Worm (Caenorhabditis elegans) whole organism, L4 larva: ENCODE results near the gene T05A8.6.

Experiments used
- D1046.2 ChIP-seq: fragments of 200-800 bp; sonication (Bioruptor generic); IDR thresholded peaks from 2 replicates; pipeline ENCODE4 v1.3.6; 2022; ENCODE audit warnings: missing genetic modification characterization, missing compliant biosample characterization
- F44E2.7 ChIP-seq: fragments of 200-800 bp; sonication (Bioruptor generic); IDR thresholded peaks from 2 replicates; pipeline ENCODE4 v2.1.2; 2022; ENCODE audit warnings: missing genetic modification characterization, missing compliant biosample characterization
- T26A8.4 ChIP-seq: fragments of 200-800 bp; sonication (Bioruptor generic); IDR thresholded peaks from 2 replicates; pipeline ENCODE4 v1.3.6; 2022; ENCODE audit warnings: missing genetic modification characterization, missing compliant biosample characterization
- Y48G9A.11 ChIP-seq: fragments of 200-800 bp; sonication (Bioruptor generic); IDR thresholded peaks from 2 replicates; pipeline ENCODE4 v1.3.6; 2022; ENCODE audit warnings: missing genetic modification reagents, missing genetic modification characterization, missing compliant biosample characterization
- Y75B8A.6 ChIP-seq: fragments of 200-800 bp; sonication (Bioruptor generic); IDR thresholded peaks from 2 replicates; pipeline ENCODE4 v1.3.6; 2022; ENCODE audit warnings: missing genetic modification reagents, missing genetic modification characterization, missing compliant biosample characterization
- ZK337.2 ChIP-seq: fragments of 200-800 bp; sonication (Bioruptor generic); IDR thresholded peaks from 2 replicates; pipeline ENCODE4 v1.3.6; 2022; ENCODE audit warnings: missing genetic modification reagents, missing genetic modification characterization, missing compliant biosample characterization
- aha-1 ChIP-seq: fragments of 150-350 bp; peaks from one replicate; lab custom pipeline; 2014; ENCODE audit warnings: missing biosample characterization, missing genetic modification characterization
- arid-1 ChIP-seq: fragments of 200-800 bp; sonication (Bioruptor generic); conservative IDR thresholded peaks from 2 replicates; pipeline ENCODE4 v1.3.6; 2022; ENCODE audit warnings: missing genetic modification reagents, missing genetic modification characterization, missing compliant biosample characterization
- ces-1 ChIP-seq: fragments of 150-350 bp; sonication (generic microtip); optimal IDR thresholded peaks from 4 replicates; lab custom pipeline; 2014; ENCODE audit warnings: missing biosample characterization, missing genetic modification reagents, missing genetic modification characterization
- daf-16 ChIP-seq, 3 experiments: sonication (generic microtip); optimal IDR thresholded peaks; 2 replicates each; lab custom pipeline; 2016 to 2017; ENCODE audit warnings: missing genetic modification characterization in 3 of 3, missing genetic modification reagents in 3 of 3, mild to moderate bottlenecking in 2 of 3, missing compliant biosample characterization in 2 of 3, missing biosample characterization in 1 of 3, moderate library complexity in 1 of 3
- daf-8 ChIP-seq: fragments of 200-800 bp; sonication (Bioruptor generic); IDR thresholded peaks from 2 replicates; pipeline ENCODE4 v1.3.6; 2022; ENCODE audit warnings: missing genetic modification characterization, missing compliant biosample characterization
- dmd-6 ChIP-seq: fragments of 200-800 bp; sonication (Bioruptor generic); IDR thresholded peaks from 2 replicates; pipeline ENCODE4 v1.3.6; 2022; ENCODE audit warnings: missing genetic modification reagents, missing genetic modification characterization, missing compliant biosample characterization
- fkh-10 ChIP-seq: fragments of 150-350 bp; optimal IDR thresholded peaks from 2 replicates; lab custom pipeline; 2014; ENCODE audit warnings: missing biosample characterization, missing genetic modification reagents, missing genetic modification characterization
- hlh-30 ChIP-seq: sonication (generic microtip); optimal IDR thresholded peaks from 2 replicates; lab custom pipeline; 2017; ENCODE audit warnings: antibody characterized with exemption, mild to moderate bottlenecking, missing genetic modification characterization, missing compliant biosample characterization; ENCODE audit not compliant: insufficient read depth
- lin-13 ChIP-seq: fragments of 150-350 bp; optimal IDR thresholded peaks from 2 replicates; lab custom pipeline; 2014; ENCODE audit warnings: missing biosample characterization, missing genetic modification reagents, missing genetic modification characterization
- lin-29 ChIP-seq: fragments of 200-800 bp; sonication (Bioruptor generic); IDR thresholded peaks from 2 replicates; pipeline ENCODE4 v1.3.6; 2022; ENCODE audit warnings: missing genetic modification reagents, missing genetic modification characterization, missing compliant biosample characterization
- lin-38 ChIP-seq: fragments of 200-800 bp; sonication (Bioruptor generic); IDR thresholded peaks from 2 replicates; pipeline ENCODE4 v1.3.6; 2022; ENCODE audit warnings: missing genetic modification reagents, missing genetic modification characterization, missing compliant biosample characterization
- lin-39 ChIP-seq: fragments of 150-350 bp; optimal IDR thresholded peaks from 2 replicates; lab custom pipeline; 2014; ENCODE audit warnings: missing biosample characterization, missing genetic modification reagents, missing genetic modification characterization
- lir-3 ChIP-seq: sonication (generic microtip); optimal IDR thresholded peaks from 2 replicates; lab custom pipeline; 2016; ENCODE audit warnings: mild to moderate bottlenecking, missing genetic modification characterization, missing compliant biosample characterization
- lsy-2 ChIP-seq, 2 experiments: fragments of 150-350 bp in 1 of 2; sonication (generic microtip) in 1 of 2; optimal IDR thresholded peaks; 2 replicates each; lab custom pipeline; 2014 to 2017; ENCODE audit warnings: missing biosample characterization in 2 of 2, missing genetic modification characterization in 2 of 2
- madf-9 ChIP-seq: fragments of 200-800 bp; sonication (Bioruptor generic); conservative IDR thresholded peaks from 2 replicates; pipeline ENCODE4 v1.3.6; 2022; ENCODE audit warnings: missing genetic modification reagents, missing genetic modification characterization, missing compliant biosample characterization
- mdt-29 ChIP-seq: fragments of 200-800 bp; sonication (Bioruptor generic); IDR thresholded peaks from 2 replicates; pipeline ENCODE4 v1.3.6; 2022; ENCODE audit warnings: missing genetic modification reagents, missing genetic modification characterization, missing compliant biosample characterization
- mxl-3 ChIP-seq: fragments of 200-800 bp; sonication (Bioruptor generic); optimal IDR thresholded peaks from 2 replicates; lab custom pipeline; 2018; ENCODE audit warnings: mild to moderate bottlenecking, missing genetic modification characterization, missing compliant biosample characterization
- nhr-10 ChIP-seq: fragments of 150-350 bp; optimal IDR thresholded peaks from 2 replicates; lab custom pipeline; 2014; ENCODE audit warnings: missing biosample characterization, missing genetic modification characterization
- nhr-102 ChIP-seq: sonication (generic microtip); optimal IDR thresholded peaks from 2 replicates; lab custom pipeline; 2016; ENCODE audit warnings: mild to moderate bottlenecking, missing genetic modification characterization, moderate library complexity, missing compliant biosample characterization
- nhr-11 ChIP-seq: fragments of 150-350 bp; optimal IDR thresholded peaks from 2 replicates; lab custom pipeline; 2014; ENCODE audit warnings: missing biosample characterization, missing genetic modification characterization
- nhr-111 ChIP-seq: fragments of 200-800 bp; sonication (Bioruptor generic); optimal IDR thresholded peaks from 2 replicates; lab custom pipeline; 2018; ENCODE audit warnings: mild to moderate bottlenecking, missing genetic modification characterization, missing compliant biosample characterization
- nhr-25 ChIP-seq: sonication (generic microtip); optimal IDR thresholded peaks from 2 replicates; lab custom pipeline; 2017; ENCODE audit warnings: missing genetic modification characterization, mild to moderate bottlenecking, missing compliant biosample characterization, antibody characterized with exemption, moderate library complexity, borderline replicate concordance; ENCODE audit not compliant: insufficient read depth
- nhr-28 ChIP-seq: fragments of 150-350 bp; optimal IDR thresholded peaks from 2 replicates; lab custom pipeline; 2014; ENCODE audit warnings: missing biosample characterization, missing genetic modification characterization
- nhr-42 ChIP-seq: fragments of 200-800 bp; sonication (Bioruptor generic); IDR thresholded peaks from 2 replicates; pipeline ENCODE4 v1.3.6; 2022; ENCODE audit warnings: missing genetic modification characterization, missing compliant biosample characterization
- nhr-48 ChIP-seq: sonication (generic microtip); optimal IDR thresholded peaks from 2 replicates; lab custom pipeline; 2016; ENCODE audit warnings: mild to moderate bottlenecking, missing genetic modification characterization, missing compliant biosample characterization
- nhr-6 ChIP-seq: fragments of 150-350 bp; optimal IDR thresholded peaks from 2 replicates; lab custom pipeline; 2014; ENCODE audit warnings: missing biosample characterization, missing genetic modification characterization
- nhr-76 ChIP-seq: fragments of 150-350 bp; optimal IDR thresholded peaks from 2 replicates; lab custom pipeline; 2014; ENCODE audit warnings: missing biosample characterization, missing genetic modification characterization
- pqm-1 ChIP-seq: sonication (generic microtip); optimal IDR thresholded peaks from 2 replicates; lab custom pipeline; 2017; ENCODE audit warnings: missing biosample characterization, missing genetic modification characterization
- rbr-2 ChIP-seq: sonication (generic microtip); optimal IDR thresholded peaks from 2 replicates; lab custom pipeline; 2016; ENCODE audit warnings: missing genotype, missing genetic modification characterization, missing compliant biosample characterization
- saeg-2 ChIP-seq: fragments of 200-800 bp; sonication (Bioruptor generic); IDR thresholded peaks from 2 replicates; pipeline ENCODE4 v1.3.6; 2022; ENCODE audit warnings: missing genetic modification reagents, missing genetic modification characterization, missing compliant biosample characterization
- set-16 ChIP-seq: fragments of 200-800 bp; sonication (Bioruptor generic); IDR thresholded peaks from 2 replicates; pipeline ENCODE4 v1.3.6; 2022; ENCODE audit warnings: missing genetic modification reagents, missing genetic modification characterization, missing compliant biosample characterization
- skn-1 ChIP-seq: fragments of 150-350 bp; optimal IDR thresholded peaks from 2 replicates; lab custom pipeline; 2014; ENCODE audit warnings: missing biosample characterization, missing genetic modification characterization
- snpc-4 ChIP-seq: fragments of 150-350 bp; optimal IDR thresholded peaks from 2 replicates; lab custom pipeline; 2014; ENCODE audit warnings: missing biosample characterization, missing genetic modification characterization
- spr-1 ChIP-seq: sonication (generic microtip); optimal IDR thresholded peaks from 2 replicates; lab custom pipeline; 2016; ENCODE audit warnings: mild to moderate bottlenecking, missing genetic modification characterization, missing compliant biosample characterization
- tra-1 ChIP-seq: fragments of 200-800 bp; sonication (Bioruptor generic); IDR thresholded peaks from 2 replicates; pipeline ENCODE4 v1.3.6; 2022; ENCODE audit warnings: missing genetic modification reagents, missing genetic modification characterization, missing compliant biosample characterization
- unc-62 ChIP-seq, 3 experiments: fragments of 150-350 bp in 1 of 3; sonication (generic microtip); optimal IDR thresholded peaks in 2 of 3; peaks in 1 of 3; 1 replicate in 1 of 3; 2 replicates in 2 of 3; lab custom pipeline; 2014 to 2017; ENCODE audit warnings: missing biosample characterization in 3 of 3, missing genetic modification characterization in 3 of 3, missing genetic modification reagents in 3 of 3, missing genotype in 1 of 3
- vab-7 ChIP-seq: fragments of 200-800 bp; sonication (Bioruptor generic); IDR thresholded peaks from 2 replicates; pipeline ENCODE4 v1.3.6; 2022; ENCODE audit warnings: missing genetic modification reagents, missing genetic modification characterization, missing compliant biosample characterization
- zag-1 ChIP-seq: fragments of 150-350 bp; optimal IDR thresholded peaks from 2 replicates; lab custom pipeline; 2014; ENCODE audit warnings: missing biosample characterization, missing genetic modification characterization
- zfp-2 ChIP-seq: sonication (generic microtip); optimal IDR thresholded peaks from 2 replicates; lab custom pipeline; 2016; ENCODE audit warnings: mild to moderate bottlenecking, missing genetic modification characterization, missing compliant biosample characterization
- zip-11 ChIP-seq: fragments of 200-800 bp; sonication (Bioruptor generic); IDR thresholded peaks from 2 replicates; pipeline ENCODE4 v1.3.6; 2022; ENCODE audit warnings: missing genetic modification characterization, missing compliant biosample characterization
- ztf-7 ChIP-seq: fragments of 150-350 bp; optimal IDR thresholded peaks from 2 replicates; lab custom pipeline; 2014; ENCODE audit warnings: missing biosample characterization, missing genetic modification characterization

T05A8.6 gene

ce11 chrII:2752536-2752935 is 13.0 kb upstream of the T05A8.6 start, which contains the start of gene F29A7.6 (continued):
- TF ChIP-seq nhr-11 (peak; percentile 10), arid-1 (GFP tag; lab: Robert Waterston, UW) (no peak), set-16 (GFP tag; lab: Robert Waterston, UW) (no peak), saeg-2 (no peak), nhr-25 (tag; lab: Kevin White, UChicago) (no peak), ztf-7 (tag; lab: Kevin White, UChicago) (no peak), nhr-6 (tag; lab: Kevin White, UChicago) (peak; percentile 3), zag-1 (no peak), Y75B8A.6 (GFP tag; lab: Robert Waterston, UW) (no peak), nhr-48 (tag; lab: Kevin White, UChicago) (no peak), unc-62 (GFP tag; optimal IDR thresholded peaks at IDR 0.05 in 1 of 2; lab: Kevin White, UChicago) (no peak), unc-62 (tag; optimal IDR thresholded peaks at IDR 0.05; lab: Kevin White, UChicago) (no peak), daf-8 (GFP tag; lab: Robert Waterston, UW) (no peak), zip-11 (GFP tag; lab: Robert Waterston, UW) (no peak), ces-1 (GFP tag; lab: Kevin White, UChicago) (no peak), nhr-76 (tag; lab: Kevin White, UChicago) (no peak), zfp-2 (tag; lab: Kevin White, UChicago) (no peak), nhr-111 (GFP tag; lab: Kevin White, UChicago) (no peak), nhr-102 (no peak), lin-13 (GFP tag; lab: Kevin White, UChicago) (no peak), spr-1 (tag; lab: Kevin White, UChicago) (no peak), mxl-3 (GFP tag; lab: Kevin White, UChicago) (no peak), lir-3 (tag; lab: Kevin White, UChicago) (no peak), daf-16 (GFP tag; optimal IDR thresholded peaks at IDR 0.05; lab: Kevin White, UChicago) (no peak), daf-16 (tag; optimal IDR thresholded peaks at IDR 0.05; lab: Kevin White, UChicago) (no peak), hlh-30 (tag; lab: Kevin White, UChicago) (no peak), vab-7 (GFP tag; lab: Robert Waterston, UW) (no peak), rbr-2 (peak; percentile 49), nhr-42 (no peak), mdt-29 (no peak)

ce11 chrII:2751278-2751677 is 11.8 kb upstream of the T05A8.6 start:
- TF ChIP-seq lin-38 (GFP tag; lab: Robert Waterston, UW) (peak; percentile 73), F44E2.7 (no peak), nhr-11 (no peak), skn-1 (no peak), ztf-7 (tag; lab: Kevin White, UChicago) (no peak), fkh-10 (GFP tag; lab: Kevin White, UChicago) (no peak), snpc-4 (no peak), ZK337.2 (GFP tag; lab: Robert Waterston, UW) (no peak), Y48G9A.11 (GFP tag; lab: Robert Waterston, UW) (no peak), daf-16 (GFP tag; optimal IDR thresholded peaks at IDR 0.05; lab: Kevin White, UChicago) (no peak), daf-16 (tag; optimal IDR thresholded peaks at IDR 0.05; lab: Kevin White, UChicago) (peak; percentile 28)
- TF ChIP-seq, all 104 proteins: peak for 2

ce11 chrII:2749595-2750048 is 10.1 kb upstream of the T05A8.6 start, which contains the start of gene F29A7.4:
Gene F29A7.4 (plus strand): TSS chrII:2749998.
- TF ChIP-seq set-16 (GFP tag; lab: Robert Waterston, UW), result no peak
- peak; percentile 74 for TF ChIP-seq nhr-28 (tag; lab: Kevin White, UChicago)
- no peak for TF ChIP-seq daf-16 (GFP tag; optimal IDR thresholded peaks at IDR 0.05; lab: Kevin White, UChicago)
- peak; percentile 49 for TF ChIP-seq daf-16 (tag; optimal IDR thresholded peaks at IDR 0.05; lab: Kevin White, UChicago)
- no peak for TF ChIP-seq rbr-2
- TF ChIP-seq dmd-6 (GFP tag; lab: Robert Waterston, UW), result no peak
- TF ChIP-seq pqm-1 (tag; lab: Kevin White, UChicago), result peak; percentile 18
- no peak for TF ChIP-seq tra-1 (GFP tag; lab: Robert Waterston, UW)
- no peak for TF ChIP-seq lin-29 (GFP tag; lab: Robert Waterston, UW)
- no peak for TF ChIP-seq madf-9
- TF ChIP-seq saeg-2, result no peak
- TF ChIP-seq zag-1, result no peak
- no peak for TF ChIP-seq vab-7 (GFP tag; lab: Robert Waterston, UW)
- TF ChIP-seq daf-8 (GFP tag; lab: Robert Waterston, UW), result no peak
- TF ChIP-seq mdt-29, result no peak
- no peak for TF ChIP-seq T26A8.4 (GFP tag; lab: Robert Waterston, UW)
- no peak for TF ChIP-seq nhr-102
- TF ChIP-seq aha-1, result no peak
- no peak for TF ChIP-seq nhr-10 (tag; lab: Kevin White, UChicago)
- TF ChIP-seq lsy-2 (tag; optimal IDR thresholded peaks at IDR 0.05; lab: Kevin White, UChicago), result no peak
- TF ChIP-seq Y75B8A.6 (GFP tag; lab: Robert Waterston, UW), result no peak
- TF ChIP-seq lin-39, result no peak
- TF ChIP-seq D1046.2, result no peak
